Worm (Caenorhabditis elegans): ENCODE results near the gene Y73F8A.13.
A peak's percentile ranks its signal among the peaks of the same experiment; 100 is the strongest.

- TF ChIP-seq egl-27 (tag; optimal IDR thresholded peaks at IDR 0.05), result no peak
- no peak for TF ChIP-seq aly-2 (tag; optimal IDR thresholded peaks at IDR 0.05)
- TF ChIP-seq mep-1 (tag; optimal IDR thresholded peaks at IDR 0.05), result no peak
- TF ChIP-seq hmg-1.1 (GFP tag; IDR thresholded peaks at IDR 0.05), result no peak
- TF ChIP-seq jun-1 (tag; optimal IDR thresholded peaks at IDR 0.05), result no peak
- TF ChIP-seq lir-3 (tag; optimal IDR thresholded peaks at IDR 0.05), result peak; percentile 5
- no peak for TF ChIP-seq cey-2 (tag; optimal IDR thresholded peaks at IDR 0.05; ENCODE audit: borderline replicate concordance, insufficient read depth)
Observed at ce11 chrIV:15289508-15289907, 22.5 kb upstream of the Y73F8A.13 start.
